Worm (Caenorhabditis elegans) whole organism, late embryonic: ENCODE measurements around the gene F44E7.9.

Source experiments
- ama-1 ChIP-seq: fragments of 150-350 bp; optimal IDR thresholded peaks from 2 replicates; lab custom pipeline; 2014
- ceh-31 ChIP-seq: sonication (generic microtip); optimal IDR thresholded peaks from 2 replicates; lab custom pipeline; 2016; ENCODE audit warnings: missing genetic modification characterization, missing compliant biosample characterization
- ceh-48 ChIP-seq: sonication (generic microtip); optimal IDR thresholded peaks from 2 replicates; lab custom pipeline; 2016; ENCODE audit warnings: missing genetic modification characterization, inconsistent platforms, missing compliant biosample characterization
- lin-11 ChIP-seq: fragments of 200-800 bp; sonication (Bioruptor generic); optimal IDR thresholded peaks from 2 replicates; lab custom pipeline; 2018; ENCODE audit warnings: mild to moderate bottlenecking, missing genetic modification characterization, missing compliant biosample characterization
- nfya-1 ChIP-seq: sonication (generic microtip); optimal IDR thresholded peaks from 2 replicates; lab custom pipeline; 2017; ENCODE audit warnings: missing genetic modification characterization, mild to moderate bottlenecking, missing compliant biosample characterization, antibody characterized with exemption, moderate library complexity
- nhr-11 ChIP-seq: fragments of 150-350 bp; optimal IDR thresholded peaks from 2 replicates; lab custom pipeline; 2014; ENCODE audit warnings: missing biosample characterization, missing genetic modification characterization
- npax-4 ChIP-seq: sonication (generic microtip); optimal IDR thresholded peaks from 2 replicates; lab custom pipeline; 2016; ENCODE audit warnings: missing genetic modification characterization, missing compliant biosample characterization
- pha-4 ChIP-seq: fragments of 150-350 bp; optimal IDR thresholded peaks from 2 replicates; lab custom pipeline; 2018; ENCODE audit warnings: missing biosample characterization, missing genetic modification reagents, missing genetic modification characterization
- sox-4 ChIP-seq: sonication (generic microtip); optimal IDR thresholded peaks from 2 replicates; lab custom pipeline; 2017; ENCODE audit warnings: mild to moderate bottlenecking, missing genetic modification characterization, inconsistent platforms, missing compliant biosample characterization
- tbx-2 ChIP-seq: sonication (generic microtip); optimal IDR thresholded peaks from 2 replicates; lab custom pipeline; 2016; ENCODE audit warnings: missing genetic modification characterization, missing compliant biosample characterization
- tbx-7 ChIP-seq: sonication (generic microtip); optimal IDR thresholded peaks from 2 replicates; lab custom pipeline; 2016; ENCODE audit warnings: missing genotype, missing genetic modification characterization, missing compliant biosample characterization

- TF ChIP-seq ceh-31: peak; percentile 93
- peak; percentile 63 for TF ChIP-seq tbx-7 (tag; lab: Kevin White, UChicago)
- peak; percentile 58 for TF ChIP-seq nfya-1 (tag; lab: Kevin White, UChicago)
- no peak for TF ChIP-seq pha-4 (tag; lab: Kevin White, UChicago)
- TF ChIP-seq ceh-48 (tag; lab: Kevin White, UChicago): peak; percentile 8
- no peak for TF ChIP-seq ama-1 (lab: Kevin White, UChicago)
- TF ChIP-seq tbx-2: peak; percentile 71
- TF ChIP-seq nhr-11 (tag; lab: Kevin White, UChicago): no peak
- TF ChIP-seq sox-4 (tag; lab: Kevin White, UChicago): peak; percentile 36
- peak; percentile 12 for TF ChIP-seq npax-4 (tag; lab: Kevin White, UChicago)
- no peak for TF ChIP-seq lin-11 (tag; lab: Kevin White, UChicago)
Measured at ce11 chrV:5790497-5791280, at the start of gene F44E7.9, which contains the start of gene nhr-142.
